Fruit fly (Drosophila melanogaster) whole organism, pupa: Measurements from ENCODE around the gene tyf.

Experiments
- CG10348 ChIP-seq: fragments of 200-800 bp; sonication (Bioruptor generic); IDR thresholded peaks from 2 replicates; pipeline ENCODE4 v1.3.6; 2022; ENCODE audit warnings: missing biosample characterization, missing genetic modification characterization
- CG12605 ChIP-seq: fragments of 200-800 bp; sonication (Bioruptor generic); IDR thresholded peaks from 2 replicates; pipeline ENCODE4 v1.3.6; 2022; ENCODE audit warnings: missing biosample characterization, missing genetic modification characterization
- CG13204 ChIP-seq: fragments of 200-800 bp; sonication (Bioruptor generic); optimal IDR thresholded peaks from 2 replicates; lab custom pipeline; 2018; ENCODE audit warnings: missing biosample characterization, mild to moderate bottlenecking, missing genetic modification characterization, moderate library complexity
- CG14655 ChIP-seq: fragments of 200-800 bp; sonication (Bioruptor generic); optimal IDR thresholded peaks from 3 replicates; lab custom pipeline; 2017; ENCODE audit warnings: mild to moderate bottlenecking, missing biosample characterization, missing genetic modification reagents, missing genetic modification characterization
- CG15710 ChIP-seq: fragments of 200-800 bp; sonication (Bioruptor generic); optimal IDR thresholded peaks from 2 replicates; lab custom pipeline; 2018; ENCODE audit warnings: missing biosample characterization, mild to moderate bottlenecking, missing genetic modification characterization, moderate library complexity
- CG17806 ChIP-seq: fragments of 200-800 bp; sonication (Bioruptor generic); optimal IDR thresholded peaks from 2 replicates; lab custom pipeline; 2018; ENCODE audit warnings: missing biosample characterization, mild to moderate bottlenecking, missing genetic modification characterization, moderate library complexity
- CG32121 ChIP-seq: fragments of 200-800 bp; sonication (Bioruptor generic); IDR thresholded peaks from 2 replicates; pipeline ENCODE4 v1.3.6; 2022; ENCODE audit warnings: missing biosample characterization, missing genetic modification characterization
- CG34367 ChIP-seq: fragments of 200-800 bp; sonication (Bioruptor generic); optimal IDR thresholded peaks from 2 replicates; lab custom pipeline; 2018; ENCODE audit warnings: missing biosample characterization, mild to moderate bottlenecking, missing genetic modification characterization
- CG4496 ChIP-seq: fragments of 200-800 bp; sonication (Bioruptor generic); IDR thresholded peaks from 3 replicates; pipeline ENCODE4 v1.3.6; 2022; ENCODE audit warnings: missing biosample characterization, missing genetic modification characterization
- CG8159 ChIP-seq: fragments of 200-800 bp; sonication (Bioruptor generic); optimal IDR thresholded peaks from 3 replicates; lab custom pipeline; 2018; ENCODE audit warnings: missing biosample characterization, mild to moderate bottlenecking, missing genetic modification characterization, moderate library complexity
- CG8301 ChIP-seq: fragments of 200-800 bp; sonication (Bioruptor generic); optimal IDR thresholded peaks from 2 replicates; lab custom pipeline; 2018; ENCODE audit warnings: missing biosample characterization, mild to moderate bottlenecking, missing genetic modification characterization
- D1 ChIP-seq: fragments of 200-800 bp; sonication (Bioruptor generic); optimal IDR thresholded peaks from 2 replicates; lab custom pipeline; 2018; ENCODE audit warnings: missing biosample characterization, mild to moderate bottlenecking, missing genetic modification characterization, moderate library complexity
- Ets98B ChIP-seq: fragments of 200-800 bp; sonication (Bioruptor generic); IDR thresholded peaks from 2 replicates; pipeline ENCODE4 v1.3.6; 2022; ENCODE audit warnings: missing biosample characterization, missing genetic modification characterization
- Pif1A ChIP-seq: fragments of 200-800 bp; sonication (Bioruptor generic); optimal IDR thresholded peaks from 3 replicates; lab custom pipeline; 2016; ENCODE audit warnings: missing biosample characterization, missing genetic modification characterization
- Pif1B ChIP-seq: fragments of 200-800 bp; sonication (Bioruptor generic); optimal IDR thresholded peaks from 3 replicates; lab custom pipeline; 2016; ENCODE audit warnings: missing biosample characterization, missing genetic modification characterization
- fd96Ca ChIP-seq: fragments of 200-800 bp; sonication (Bioruptor generic); IDR thresholded peaks from 3 replicates; pipeline ENCODE4 v1.3.6; 2022; ENCODE audit warnings: missing biosample characterization, missing genetic modification characterization
- gl ChIP-seq: fragments of 200-800 bp; sonication (Bioruptor generic); optimal IDR thresholded peaks from 2 replicates; lab custom pipeline; 2018; ENCODE audit warnings: missing biosample characterization, mild to moderate bottlenecking, missing genetic modification characterization
- rn ChIP-seq: fragments of 200-800 bp; sonication (Bioruptor generic); IDR thresholded peaks from 2 replicates; pipeline ENCODE4 v1.3.6; 2022; ENCODE audit warnings: missing biosample characterization, missing genetic modification characterization

The tyf gene

dm6 chrX:4177733-4178132 is 60.9 kb downstream of the tyf start:
- TF ChIP-seq D1 (tag; lab: Kevin White, UChicago) (no peak), Pif1B (GFP tag; lab: Kevin White, UChicago) (no peak), fd96Ca (GFP tag; lab: Robert Waterston, UW) (no peak), CG17806 (tag; lab: Kevin White, UChicago) (no peak), gl (tag; lab: Kevin White, UChicago) (no peak), CG13204 (GFP tag; lab: Kevin White, UChicago) (no peak), CG15710 (tag; lab: Kevin White, UChicago) (no peak)

DNA sequence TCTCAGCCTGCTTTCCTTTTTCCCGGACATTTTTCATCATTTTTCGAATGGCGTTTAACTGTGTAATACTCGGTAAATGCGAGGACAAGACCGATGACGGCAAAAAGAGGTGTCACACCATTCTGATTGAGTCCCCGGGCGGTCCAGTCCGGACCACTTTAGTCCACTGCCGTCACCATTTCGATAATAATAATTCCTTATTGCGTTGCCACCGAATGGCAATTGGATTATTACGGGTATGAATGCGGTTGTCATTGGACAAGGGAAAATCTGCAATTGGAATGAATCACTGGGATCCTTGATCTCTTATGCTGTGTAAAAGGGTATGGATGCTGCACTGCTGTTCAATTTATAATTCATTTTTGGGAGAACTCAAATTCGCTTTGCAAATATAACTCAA is 62.0 kb downstream of the tyf start:
- no peak for TF ChIP-seq CG32121 (GFP tag; lab: Robert Waterston, UW)
- no peak for TF ChIP-seq CG34367 (tag; lab: Kevin White, UChicago)
- TF ChIP-seq CG17806 (tag; lab: Kevin White, UChicago): no peak
- no peak for TF ChIP-seq CG13204 (GFP tag; lab: Kevin White, UChicago)
- TF ChIP-seq Pif1A (GFP tag; lab: Kevin White, UChicago): no peak
- TF ChIP-seq CG4496 (GFP tag; lab: Robert Waterston, UW): no peak
- TF ChIP-seq Pif1B (GFP tag; lab: Kevin White, UChicago): no peak
- TF ChIP-seq CG15710 (tag; lab: Kevin White, UChicago): no peak
- no peak for TF ChIP-seq CG14655 (GFP tag; lab: Kevin White, UChicago)
- no peak for TF ChIP-seq Ets98B
- TF ChIP-seq gl (tag; lab: Kevin White, UChicago): no peak
- TF ChIP-seq rn (GFP tag; lab: Robert Waterston, UW): no peak
- no peak for TF ChIP-seq CG10348
- TF ChIP-seq CG8159 (tag; lab: Kevin White, UChicago): no peak
- no peak for TF ChIP-seq CG12605 (GFP tag; lab: Robert Waterston, UW)
- TF ChIP-seq CG8301: no peak
